Worm (Caenorhabditis elegans) whole organism, L4 larva: ENCODE results near the gene ZK1236.1.
A peak's percentile ranks its signal among the peaks of the same experiment; 100 is the strongest.

ENCODE experiments used
- D1046.2 ChIP-seq: fragments of 200-800 bp; sonication (Bioruptor generic); IDR thresholded peaks from 2 replicates; pipeline ENCODE4 v1.3.6; 2022; ENCODE audit warnings: missing genetic modification characterization, missing compliant biosample characterization
- F26F4.8 ChIP-seq: fragments of 200-800 bp; sonication (Bioruptor generic); conservative IDR thresholded peaks from 2 replicates; pipeline ENCODE4 v1.3.6; 2022; ENCODE audit warnings: missing genetic modification characterization, missing compliant biosample characterization
- F44E2.7 ChIP-seq: fragments of 200-800 bp; sonication (Bioruptor generic); IDR thresholded peaks from 2 replicates; pipeline ENCODE4 v2.1.2; 2022; ENCODE audit warnings: missing genetic modification characterization, missing compliant biosample characterization
- F49E8.2 ChIP-seq: sonication (generic microtip); optimal IDR thresholded peaks from 2 replicates; lab custom pipeline; 2016; ENCODE audit warnings: missing compliant biosample characterization, mild to moderate bottlenecking, missing genetic modification characterization, borderline replicate concordance
- R02D3.7 ChIP-seq: fragments of 150-350 bp; sonication (generic microtip); optimal IDR thresholded peaks from 3 replicates; lab custom pipeline; 2014; ENCODE audit warnings: missing biosample characterization, missing genetic modification characterization
- T20F7.1 ChIP-seq: fragments of 200-800 bp; sonication (Bioruptor generic); optimal IDR thresholded peaks from 2 replicates; lab custom pipeline; 2018; ENCODE audit warnings: mild to moderate bottlenecking, missing genetic modification characterization, missing compliant biosample characterization
- Y48G9A.11 ChIP-seq: fragments of 200-800 bp; sonication (Bioruptor generic); IDR thresholded peaks from 2 replicates; pipeline ENCODE4 v1.3.6; 2022; ENCODE audit warnings: missing genetic modification reagents, missing genetic modification characterization, missing compliant biosample characterization
- Y5F2A.4 ChIP-seq: fragments of 200-800 bp; sonication (Bioruptor generic); optimal IDR thresholded peaks from 2 replicates; lab custom pipeline; 2018; ENCODE audit warnings: mild to moderate bottlenecking, missing genetic modification characterization, missing compliant biosample characterization
- Y75B8A.6 ChIP-seq: fragments of 200-800 bp; sonication (Bioruptor generic); IDR thresholded peaks from 2 replicates; pipeline ENCODE4 v1.3.6; 2022; ENCODE audit warnings: missing genetic modification reagents, missing genetic modification characterization, missing compliant biosample characterization
- ZK546.5 ChIP-seq, 2 experiments: sonication (generic microtip); optimal IDR thresholded peaks; 2 replicates each; lab custom pipeline; 2017; ENCODE audit warnings: missing biosample characterization in 2 of 2, missing genetic modification characterization in 2 of 2
- ama-1 ChIP-seq: fragments of 150-350 bp; optimal IDR thresholded peaks from 2 replicates; lab custom pipeline; 2014; ENCODE audit warnings: inconsistent platforms, mixed read lengths
- arid-1 ChIP-seq: fragments of 200-800 bp; sonication (Bioruptor generic); conservative IDR thresholded peaks from 2 replicates; pipeline ENCODE4 v1.3.6; 2022; ENCODE audit warnings: missing genetic modification reagents, missing genetic modification characterization, missing compliant biosample characterization
- ceh-44 ChIP-seq: fragments of 200-800 bp; sonication (Bioruptor generic); IDR thresholded peaks from 2 replicates; pipeline ENCODE4 v1.3.6; 2022; ENCODE audit warnings: missing genetic modification reagents, missing genetic modification characterization, missing compliant biosample characterization
- ceh-62 ChIP-seq: sonication (generic microtip); optimal IDR thresholded peaks from 2 replicates; lab custom pipeline; 2017; ENCODE audit warnings: missing biosample characterization, missing genetic modification characterization
- ctbp-1 ChIP-seq: fragments of 200-800 bp; sonication (Bioruptor generic); IDR thresholded peaks from 2 replicates; pipeline ENCODE4 v1.3.6; 2022; ENCODE audit warnings: missing genetic modification reagents, missing genetic modification characterization, missing compliant biosample characterization
- daf-16 ChIP-seq, 3 experiments: sonication (generic microtip); optimal IDR thresholded peaks; 2 replicates each; lab custom pipeline; 2016 to 2017; ENCODE audit warnings: missing genetic modification characterization in 3 of 3, missing genetic modification reagents in 3 of 3, mild to moderate bottlenecking in 2 of 3, missing compliant biosample characterization in 2 of 3, missing biosample characterization in 1 of 3, moderate library complexity in 1 of 3
- daf-8 ChIP-seq: fragments of 200-800 bp; sonication (Bioruptor generic); IDR thresholded peaks from 2 replicates; pipeline ENCODE4 v1.3.6; 2022; ENCODE audit warnings: missing genetic modification characterization, missing compliant biosample characterization
- dmd-6 ChIP-seq: fragments of 200-800 bp; sonication (Bioruptor generic); IDR thresholded peaks from 2 replicates; pipeline ENCODE4 v1.3.6; 2022; ENCODE audit warnings: missing genetic modification reagents, missing genetic modification characterization, missing compliant biosample characterization
- dmd-9 ChIP-seq: fragments of 200-800 bp; sonication (Bioruptor generic); IDR thresholded peaks from 2 replicates; pipeline ENCODE4 v1.3.6; 2022; ENCODE audit warnings: missing genetic modification reagents, missing genetic modification characterization, missing compliant biosample characterization
- egl-43 ChIP-seq: fragments of 200-800 bp; sonication (Bioruptor generic); IDR thresholded peaks from 2 replicates; pipeline ENCODE4 v1.3.6; 2022; ENCODE audit warnings: missing genetic modification reagents, missing genetic modification characterization, missing compliant biosample characterization
- hmg-1.1 ChIP-seq: fragments of 200-800 bp; sonication (Bioruptor generic); IDR thresholded peaks from 2 replicates; pipeline ENCODE4 v1.3.6; 2022; ENCODE audit warnings: missing genetic modification reagents, missing genetic modification characterization, missing compliant biosample characterization
- jun-1 ChIP-seq: fragments of 150-350 bp; optimal IDR thresholded peaks from 2 replicates; lab custom pipeline; 2014; ENCODE audit warnings: missing biosample characterization, missing genetic modification reagents, missing genetic modification characterization
- lim-7 ChIP-seq: fragments of 200-800 bp; sonication (Bioruptor generic); IDR thresholded peaks from 2 replicates; pipeline ENCODE4 v1.3.6; 2022; ENCODE audit warnings: missing genetic modification characterization, missing compliant biosample characterization
- lin-1 ChIP-seq: fragments of 200-800 bp; sonication (Bioruptor generic); IDR thresholded peaks from 2 replicates; pipeline ENCODE4 v1.3.6; 2022; ENCODE audit warnings: missing genetic modification reagents, missing genetic modification characterization, missing compliant biosample characterization
- lin-15B ChIP-seq: fragments of 150-350 bp; sonication (generic microtip); optimal IDR thresholded peaks from 3 replicates; lab custom pipeline; 2014; ENCODE audit warnings: missing biosample characterization, missing genetic modification characterization
- lir-3 ChIP-seq: sonication (generic microtip); optimal IDR thresholded peaks from 2 replicates; lab custom pipeline; 2016; ENCODE audit warnings: mild to moderate bottlenecking, missing genetic modification characterization, missing compliant biosample characterization
- madf-5 ChIP-seq, 2 experiments: fragments of 200-800 bp; sonication (Bioruptor generic); IDR thresholded peaks; 2 replicates each; pipeline ENCODE4 v1.3.6; 2022; ENCODE audit warnings: missing compliant biosample characterization in 2 of 2, missing genetic modification characterization in 2 of 2
- mep-1 ChIP-seq: fragments of 150-350 bp; sonication (generic microtip); optimal IDR thresholded peaks from 3 replicates; lab custom pipeline; 2014; ENCODE audit warnings: missing biosample characterization, missing genetic modification characterization
- mxl-2 ChIP-seq: fragments of 200-800 bp; sonication (Bioruptor generic); conservative IDR thresholded peaks from 2 replicates; pipeline ENCODE4 v1.3.6; 2022; ENCODE audit warnings: missing genetic modification reagents, missing genetic modification characterization, missing compliant biosample characterization
- mxl-3 ChIP-seq: fragments of 200-800 bp; sonication (Bioruptor generic); optimal IDR thresholded peaks from 2 replicates; lab custom pipeline; 2018; ENCODE audit warnings: mild to moderate bottlenecking, missing genetic modification characterization, missing compliant biosample characterization
- nhr-102 ChIP-seq: sonication (generic microtip); optimal IDR thresholded peaks from 2 replicates; lab custom pipeline; 2016; ENCODE audit warnings: mild to moderate bottlenecking, missing genetic modification characterization, moderate library complexity, missing compliant biosample characterization
- nhr-11 ChIP-seq: fragments of 150-350 bp; optimal IDR thresholded peaks from 2 replicates; lab custom pipeline; 2014; ENCODE audit warnings: missing biosample characterization, missing genetic modification characterization
- nhr-111 ChIP-seq: fragments of 200-800 bp; sonication (Bioruptor generic); optimal IDR thresholded peaks from 2 replicates; lab custom pipeline; 2018; ENCODE audit warnings: mild to moderate bottlenecking, missing genetic modification characterization, missing compliant biosample characterization
- nhr-237 ChIP-seq: sonication (generic microtip); optimal IDR thresholded peaks from 2 replicates; lab custom pipeline; 2017; ENCODE audit warnings: missing biosample characterization, missing genetic modification characterization
- nhr-28 ChIP-seq: fragments of 150-350 bp; optimal IDR thresholded peaks from 2 replicates; lab custom pipeline; 2014; ENCODE audit warnings: missing biosample characterization, missing genetic modification characterization
- nhr-42 ChIP-seq: fragments of 200-800 bp; sonication (Bioruptor generic); IDR thresholded peaks from 2 replicates; pipeline ENCODE4 v1.3.6; 2022; ENCODE audit warnings: missing genetic modification characterization, missing compliant biosample characterization
- nhr-48 ChIP-seq: sonication (generic microtip); optimal IDR thresholded peaks from 2 replicates; lab custom pipeline; 2016; ENCODE audit warnings: mild to moderate bottlenecking, missing genetic modification characterization, missing compliant biosample characterization
- nhr-76 ChIP-seq: fragments of 150-350 bp; optimal IDR thresholded peaks from 2 replicates; lab custom pipeline; 2014; ENCODE audit warnings: missing biosample characterization, missing genetic modification characterization
- pha-4 ChIP-seq, 2 experiments: fragments of 150-350 bp in 1 of 2; fragments of 200-800 bp in 1 of 2; sonication (Bioruptor generic) in 1 of 2; IDR thresholded peaks in 1 of 2; optimal IDR thresholded peaks in 1 of 2; 2 replicates each; pipeline versions ENCODE4 v1.3.6 to Lab custom; 2014 to 2022; ENCODE audit warnings: missing genetic modification characterization in 2 of 2, missing genetic modification reagents in 2 of 2, missing biosample characterization in 1 of 2, missing compliant biosample characterization in 1 of 2
- pqm-1 ChIP-seq: sonication (generic microtip); optimal IDR thresholded peaks from 2 replicates; lab custom pipeline; 2017; ENCODE audit warnings: missing biosample characterization, missing genetic modification characterization
- rbr-2 ChIP-seq: sonication (generic microtip); optimal IDR thresholded peaks from 2 replicates; lab custom pipeline; 2016; ENCODE audit warnings: missing genotype, missing genetic modification characterization, missing compliant biosample characterization
- sdz-12 ChIP-seq: fragments of 200-800 bp; sonication (Bioruptor generic); optimal IDR thresholded peaks from 2 replicates; lab custom pipeline; 2018; ENCODE audit warnings: mild to moderate bottlenecking, missing genetic modification characterization, missing compliant biosample characterization
- skn-1 ChIP-seq: fragments of 150-350 bp; optimal IDR thresholded peaks from 2 replicates; lab custom pipeline; 2014; ENCODE audit warnings: missing biosample characterization, missing genetic modification characterization
- snpc-1.2 ChIP-seq: fragments of 200-800 bp; sonication (Bioruptor generic); IDR thresholded peaks from 2 replicates; pipeline ENCODE4 v1.3.6; 2022; ENCODE audit warnings: missing genetic modification reagents, missing genetic modification characterization, missing compliant biosample characterization
- zag-1 ChIP-seq: fragments of 150-350 bp; optimal IDR thresholded peaks from 2 replicates; lab custom pipeline; 2014; ENCODE audit warnings: missing biosample characterization, missing genetic modification characterization
- zip-2 ChIP-seq: fragments of 150-350 bp; optimal IDR thresholded peaks from 2 replicates; lab custom pipeline; 2014; ENCODE audit warnings: missing biosample characterization, missing genetic modification characterization
- ztf-11 ChIP-seq: fragments of 150-350 bp; optimal IDR thresholded peaks from 2 replicates; lab custom pipeline; 2014; ENCODE audit warnings: missing biosample characterization, missing genetic modification characterization
- ztf-7 ChIP-seq: fragments of 150-350 bp; optimal IDR thresholded peaks from 2 replicates; lab custom pipeline; 2014; ENCODE audit warnings: missing biosample characterization, missing genetic modification characterization

ZK1236.1 gene

ce11 chrIII:8473292-8473691, 44.2 kb downstream of the ZK1236.1 start (continued):
- TF ChIP-seq ama-1 (lab: Kevin White, UChicago) (no peak), skn-1 (tag; lab: Kevin White, UChicago) (no peak), ceh-62 (tag; lab: Kevin White, UChicago) (no peak), snpc-1.2 (GFP tag; lab: Robert Waterston, UW) (peak; percentile 72), Y5F2A.4 (GFP tag; lab: Kevin White, UChicago) (no peak), dmd-6 (GFP tag; lab: Robert Waterston, UW) (no peak), zip-2 (tag; lab: Kevin White, UChicago) (no peak), nhr-76 (tag; lab: Kevin White, UChicago) (no peak), Y75B8A.6 (GFP tag; lab: Robert Waterston, UW) (no peak), madf-5 (GFP tag; IDR thresholded peaks at IDR 0.05; lab: Robert Waterston, UW) (peak in 1 of 2 experiments; percentile 65; a peak in 1 of 4 replicates), D1046.2 (no peak), R02D3.7 (tag; lab: Kevin White, UChicago) (no peak), lim-7 (peak; percentile 73; the same call in 1 of the 2 replicates), rbr-2 (tag; lab: Kevin White, UChicago) (no peak), daf-16 (GFP tag; optimal IDR thresholded peaks at IDR 0.05; lab: Kevin White, UChicago) (no peak), daf-16 (tag; optimal IDR thresholded peaks at IDR 0.05; lab: Kevin White, UChicago) (no peak), jun-1 (tag; lab: Kevin White, UChicago) (no peak), egl-43 (GFP tag; lab: Robert Waterston, UW) (peak; percentile 79), mxl-2 (GFP tag; lab: Robert Waterston, UW) (no peak), ZK546.5 (tag; optimal IDR thresholded peaks at IDR 0.05; lab: Kevin White, UChicago) (no peak), ztf-11 (tag; lab: Kevin White, UChicago) (no peak), pqm-1 (tag; lab: Kevin White, UChicago) (no peak), nhr-28 (tag; lab: Kevin White, UChicago) (no peak), lir-3 (tag; lab: Kevin White, UChicago) (no peak), Y48G9A.11 (GFP tag; lab: Robert Waterston, UW) (peak; percentile 60; the same call in 1 of the 2 replicates), hmg-1.1 (GFP tag; lab: Robert Waterston, UW) (0 out of 2 replicates have a peak, but pooled peaks have one; percentile 18), mxl-3 (no peak), ztf-7 (no peak), ceh-44 (no peak), F44E2.7 (GFP tag; lab: Robert Waterston, UW) (0 out of 2 replicates have a peak, but pooled peaks have one; percentile 53), F26F4.8 (GFP tag; lab: Robert Waterston, UW) (peak; percentile 69; the same call in 1 of the 2 replicates), lin-15B (tag; lab: Kevin White, UChicago) (no peak), nhr-42 (no peak), nhr-111 (GFP tag; lab: Kevin White, UChicago) (no peak), dmd-9 (no peak), mep-1 (no peak), pha-4 (GFP tag; IDR thresholded peaks at IDR 0.05; lab: Robert Waterston, UW) (no peak), pha-4 (tag; optimal IDR thresholded peaks at IDR 0.05; lab: Kevin White, UChicago) (no peak), lin-1 (no peak), nhr-237 (tag; lab: Kevin White, UChicago) (no peak), arid-1 (GFP tag; lab: Robert Waterston, UW) (0 out of 2 replicates have a peak, but pooled peaks have one; percentile 32), nhr-11 (no peak), daf-8 (GFP tag; lab: Robert Waterston, UW) (0 out of 2 replicates have a peak, but pooled peaks have one; percentile 43), T20F7.1 (GFP tag; lab: Kevin White, UChicago) (no peak), F49E8.2 (no peak), nhr-48 (no peak), zag-1 (no peak), ctbp-1 (no peak), sdz-12 (GFP tag; lab: Kevin White, UChicago) (no peak), nhr-102 (tag; lab: Kevin White, UChicago) (no peak)
